Worm (Caenorhabditis elegans) whole organism, young adult: Measurements from ENCODE around the gene tbx-43.

Experiments used
- F49E8.2 ChIP-seq: sonication (generic microtip); optimal IDR thresholded peaks from 3 replicates; lab custom pipeline; 2017; ENCODE audit warnings: missing genetic modification characterization, mild to moderate bottlenecking, missing compliant biosample characterization, antibody characterized with exemption, moderate library complexity; ENCODE audit not compliant: insufficient read depth
- K11D2.4 ChIP-seq: fragments of 200-800 bp; sonication (Bioruptor generic); IDR thresholded peaks from 2 replicates; pipeline ENCODE4 v1.3.6; 2022; ENCODE audit warnings: missing genetic modification reagents, missing genetic modification characterization, missing compliant biosample characterization
- Y53F4B.3 ChIP-seq: fragments of 200-800 bp; sonication (Bioruptor generic); IDR thresholded peaks from 2 replicates; pipeline ENCODE4 v1.3.6; 2022; ENCODE audit warnings: missing genetic modification reagents, missing genetic modification characterization, missing compliant biosample characterization
- Y67H2A.10 ChIP-seq: fragments of 200-800 bp; sonication (Bioruptor generic); conservative IDR thresholded peaks from 2 replicates; pipeline ENCODE4 v1.3.6; 2022; ENCODE audit warnings: missing genetic modification reagents, missing genetic modification characterization, missing compliant biosample characterization
- atf-7 ChIP-seq: sonication (generic microtip); optimal IDR thresholded peaks from 2 replicates; lab custom pipeline; 2017; ENCODE audit warnings: mild to moderate bottlenecking, missing genetic modification characterization, missing compliant biosample characterization
- bed-2 ChIP-seq: fragments of 200-800 bp; sonication (Bioruptor generic); IDR thresholded peaks from 2 replicates; pipeline ENCODE4 v1.3.6; 2022; ENCODE audit warnings: missing genetic modification reagents, missing genetic modification characterization, missing compliant biosample characterization
- ceh-91 ChIP-seq: fragments of 200-800 bp; sonication (Bioruptor generic); IDR thresholded peaks from 2 replicates; pipeline ENCODE4 v1.3.6; 2022; ENCODE audit warnings: missing genetic modification reagents, missing genetic modification characterization, missing compliant biosample characterization
- die-1 ChIP-seq: sonication (generic microtip); optimal IDR thresholded peaks from 2 replicates; lab custom pipeline; 2016; ENCODE audit warnings: missing genotype, mild to moderate bottlenecking, missing genetic modification characterization, missing compliant biosample characterization
- egl-44 ChIP-seq: fragments of 200-800 bp; sonication (Bioruptor generic); IDR thresholded peaks from 2 replicates; pipeline ENCODE4 v1.3.6; 2022; ENCODE audit warnings: missing genetic modification reagents, missing genetic modification characterization, missing compliant biosample characterization
- egrh-3 ChIP-seq: fragments of 200-800 bp; sonication (Bioruptor generic); IDR thresholded peaks from 2 replicates; pipeline ENCODE4 v1.3.6; 2022; ENCODE audit warnings: missing genetic modification reagents, missing genetic modification characterization, missing compliant biosample characterization
- ekl-4 ChIP-seq: fragments of 200-800 bp; sonication (Bioruptor generic); IDR thresholded peaks from 2 replicates; pipeline ENCODE4 v1.3.6; 2022; ENCODE audit warnings: missing genetic modification reagents, missing genetic modification characterization, missing compliant biosample characterization
- hmg-1.2 ChIP-seq: fragments of 200-800 bp; sonication (Bioruptor generic); IDR thresholded peaks from 2 replicates; pipeline ENCODE4 v1.3.6; 2022; ENCODE audit warnings: missing genetic modification reagents, missing genetic modification characterization, missing compliant biosample characterization
- lag-1 ChIP-seq: fragments of 200-800 bp; sonication (Bioruptor generic); IDR thresholded peaks from 2 replicates; pipeline ENCODE4 v1.3.6; 2022; ENCODE audit warnings: missing genetic modification reagents, missing genetic modification characterization, missing compliant biosample characterization
- let-526 ChIP-seq: fragments of 200-800 bp; sonication (Bioruptor generic); IDR thresholded peaks from 2 replicates; pipeline ENCODE4 v1.3.6; 2022; ENCODE audit warnings: missing genetic modification reagents, missing genetic modification characterization, missing compliant biosample characterization
- let-607 ChIP-seq, 2 experiments: fragments of 200-800 bp in 1 of 2; sonication (Bioruptor generic) in 1 of 2; sonication (generic microtip) in 1 of 2; optimal IDR thresholded peaks; 2 replicates each; lab custom pipeline; 2016 to 2018; ENCODE audit warnings: mild to moderate bottlenecking in 2 of 2, missing compliant biosample characterization in 2 of 2, missing genetic modification characterization in 2 of 2, moderate library complexity in 2 of 2, missing genotype in 1 of 2
- mcd-1 ChIP-seq: fragments of 200-800 bp; sonication (Bioruptor generic); IDR thresholded peaks from 2 replicates; pipeline ENCODE4 v1.3.6; 2022; ENCODE audit warnings: missing genetic modification reagents, missing genetic modification characterization, missing compliant biosample characterization
- mes-4 ChIP-seq: sonication (generic microtip); optimal IDR thresholded peaks from 2 replicates; lab custom pipeline; 2016; ENCODE audit warnings: missing genotype, missing genetic modification characterization, missing compliant biosample characterization
- nhr-120 ChIP-seq: fragments of 200-800 bp; sonication (Bioruptor generic); IDR thresholded peaks from 2 replicates; pipeline ENCODE4 v1.3.6; 2022; ENCODE audit warnings: missing genetic modification characterization, missing compliant biosample characterization
- nhr-90 ChIP-seq: sonication (generic microtip); optimal IDR thresholded peaks from 2 replicates; lab custom pipeline; 2016; ENCODE audit warnings: missing genotype, mild to moderate bottlenecking, missing genetic modification characterization, missing compliant biosample characterization
- rcor-1 ChIP-seq: fragments of 200-800 bp; sonication (Bioruptor generic); IDR thresholded peaks from 2 replicates; pipeline ENCODE4 v1.3.6; 2022; ENCODE audit warnings: missing genetic modification reagents, missing genetic modification characterization, missing compliant biosample characterization
- repo-1 ChIP-seq: sonication (generic microtip); optimal IDR thresholded peaks from 2 replicates; lab custom pipeline; 2017; ENCODE audit warnings: mild to moderate bottlenecking, missing genetic modification characterization, missing compliant biosample characterization
- snpc-4 ChIP-seq, 5 experiments: fragments of 150-350 bp in 1 of 5; sonication (generic microtip) in 4 of 5; optimal IDR thresholded peaks; 2 replicates each; lab custom pipeline; 2014 to 2018; ENCODE audit warnings: missing genetic modification characterization in 5 of 5, missing biosample characterization in 3 of 5, antibody characterized with exemption in 2 of 5, mild to moderate bottlenecking in 2 of 5, missing compliant biosample characterization in 2 of 5, missing genotype in 2 of 5, moderate library complexity in 2 of 5, missing genetic modification reagents in 1 of 5
- tlf-1 ChIP-seq: fragments of 200-800 bp; sonication (Bioruptor generic); optimal IDR thresholded peaks from 2 replicates; lab custom pipeline; 2018; ENCODE audit warnings: mild to moderate bottlenecking, missing genetic modification characterization, missing compliant biosample characterization
- zfh-2 ChIP-seq: fragments of 200-800 bp; sonication (Bioruptor generic); conservative IDR thresholded peaks from 2 replicates; pipeline ENCODE4 v1.3.6; 2022; ENCODE audit warnings: missing genetic modification reagents, missing genetic modification characterization, missing compliant biosample characterization
- zim-3 ChIP-seq: sonication (generic microtip); optimal IDR thresholded peaks from 2 replicates; lab custom pipeline; 2017; ENCODE audit warnings: mild to moderate bottlenecking, missing genetic modification characterization, moderate library complexity, missing compliant biosample characterization
- ztf-25 ChIP-seq: fragments of 200-800 bp; sonication (Bioruptor generic); IDR thresholded peaks from 2 replicates; pipeline ENCODE4 v1.3.6; 2022; ENCODE audit warnings: missing genetic modification reagents, missing genetic modification characterization, missing compliant biosample characterization
- ztf-6 ChIP-seq: fragments of 200-800 bp; sonication (Bioruptor generic); IDR thresholded peaks from 2 replicates; pipeline ENCODE4 v1.3.6; 2022; ENCODE audit warnings: missing genetic modification reagents, missing genetic modification characterization, missing compliant biosample characterization

tbx-43 gene

ce11 chrIII:1818001-1818655 is 48.2 kb upstream of the tbx-43 start, which contains the start of gene clp-4:
clp-4 (minus strand) TSS chrIII:1818323.
- TF ChIP-seq hmg-1.2 (GFP tag; lab: Robert Waterston, UW) (peak; percentile 6; the same call in 1 of the 2 replicates), let-526 (GFP tag; lab: Robert Waterston, UW) (no peak)

- TF ChIP-seq tlf-1 (GFP tag; lab: Kevin White, UChicago): no peak
- TF ChIP-seq zfh-2 (GFP tag; lab: Robert Waterston, UW): peak; percentile 50
Observed at ce11 chrIII:1814285-1814684, 44.4 kb upstream of the tbx-43 start.

DNA sequence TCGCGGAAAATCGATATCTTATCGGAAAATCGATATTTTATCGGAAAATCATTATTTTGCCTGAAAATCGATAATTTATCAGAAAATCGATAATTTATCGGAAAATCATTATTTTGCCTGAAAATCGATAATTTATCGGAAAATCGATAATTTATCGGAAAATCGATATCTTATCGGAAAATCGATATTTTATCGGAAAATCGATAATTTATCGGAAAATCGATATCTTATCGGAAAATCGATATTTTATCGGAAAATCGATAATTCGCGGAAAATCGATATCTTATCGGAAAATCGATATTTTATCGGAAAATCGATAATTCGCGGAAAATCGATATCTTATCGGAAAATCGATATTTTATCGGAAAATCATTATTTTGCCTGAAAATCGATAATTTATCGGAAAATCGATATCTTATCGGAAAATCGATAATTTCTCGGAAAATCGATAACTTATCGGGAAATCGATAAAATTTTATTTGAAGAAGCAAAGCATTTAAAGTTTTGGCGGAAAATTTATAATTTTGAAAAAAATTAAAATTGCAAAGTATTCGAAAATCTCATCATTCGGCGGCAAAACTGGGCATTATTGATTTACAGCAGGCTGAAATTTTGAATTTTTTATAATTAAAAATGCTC is 37.5 kb upstream of the tbx-43 start:
- peak; percentile 59; the same call in 1 of the 2 replicates for TF ChIP-seq K11D2.4 (GFP tag; lab: Robert Waterston, UW)
- TF ChIP-seq, all 124 proteins: peak for 1; not testable (repeated sequence) for 123

DNA sequence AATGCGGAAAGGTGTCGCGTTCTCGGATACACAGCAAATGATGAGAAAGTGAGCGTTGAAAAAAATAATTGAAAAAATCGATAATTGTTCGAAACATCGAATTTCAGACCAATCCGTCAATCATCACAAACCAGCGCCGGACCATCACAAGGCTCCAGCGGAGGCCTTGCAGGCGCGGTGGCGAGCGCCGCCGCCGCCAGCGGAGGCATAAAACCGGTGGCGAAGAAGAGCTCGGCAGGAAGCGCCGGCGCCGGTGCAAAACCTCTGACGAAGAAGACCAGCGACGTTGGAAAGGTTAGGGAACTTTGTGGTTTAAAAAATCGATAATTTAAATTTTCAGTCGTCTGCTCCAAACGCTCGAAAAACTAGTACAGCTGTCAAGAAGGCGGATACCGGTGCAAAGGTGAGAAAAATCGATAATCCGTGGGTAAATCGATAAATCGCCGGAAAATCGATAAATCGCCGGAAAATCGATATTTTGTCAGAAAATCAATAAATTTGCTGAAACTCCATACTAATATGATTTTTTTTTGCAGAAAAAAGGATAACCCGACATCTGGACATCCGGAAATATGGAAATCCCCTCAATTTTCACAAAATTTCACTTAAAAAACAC is 36.4 kb upstream of the tbx-43 start:
- peak; percentile 90 for TF ChIP-seq egrh-3 (GFP tag; lab: Robert Waterston, UW)
- TF ChIP-seq mes-4: peak; percentile 2
- TF ChIP-seq mcd-1: 0 out of 2 replicates have a peak, but pooled peaks have one; percentile 33
- peak; percentile 93 for TF ChIP-seq zfh-2 (GFP tag; lab: Robert Waterston, UW)
- no peak for TF ChIP-seq atf-7 (tag; lab: Kevin White, UChicago)
- no peak for TF ChIP-seq rcor-1
- TF ChIP-seq ekl-4 (GFP tag; lab: Robert Waterston, UW): 0 out of 2 replicates have a peak, but pooled peaks have one; percentile 3

DNA sequence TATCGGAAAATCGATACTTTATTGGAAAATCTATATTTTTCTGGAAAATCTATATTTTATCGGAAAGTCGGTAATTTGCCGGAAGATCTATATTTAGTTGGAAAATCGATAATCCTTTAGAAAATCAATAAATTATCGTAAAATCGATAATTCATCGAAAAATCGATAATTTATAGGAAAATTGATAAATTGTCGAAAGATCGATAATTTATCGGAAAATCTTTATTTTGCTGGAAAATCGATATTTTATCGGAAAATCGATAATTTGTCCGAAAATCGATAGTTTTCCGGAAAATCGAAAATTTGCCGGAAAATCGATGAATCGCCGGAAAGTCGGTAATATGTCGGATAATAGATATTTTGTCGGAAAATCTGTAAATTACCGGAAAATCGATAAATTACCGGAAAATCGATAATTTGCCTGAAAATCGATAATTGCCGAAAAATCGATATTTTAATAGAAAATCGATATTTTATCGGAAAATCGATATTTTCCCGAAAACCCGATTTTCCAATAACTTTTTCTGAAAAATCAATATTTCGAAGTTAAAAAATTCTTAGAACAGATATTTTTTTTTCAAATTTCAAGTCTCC is 35.6 kb upstream of the tbx-43 start:
- TF ChIP-seq bed-2 (GFP tag; lab: Robert Waterston, UW) (no peak), atf-7 (tag; lab: Kevin White, UChicago) (no peak), repo-1 (no peak), snpc-4 (GFP tag; optimal IDR thresholded peaks at IDR 0.05; lab: Kevin White, UChicago) (no peak), snpc-4 (tag; optimal IDR thresholded peaks at IDR 0.05; lab: Kevin White, UChicago) (no peak), nhr-120 (GFP tag; lab: Robert Waterston, UW) (no peak), die-1 (tag; lab: Kevin White, UChicago) (no peak), ceh-91 (GFP tag; lab: Robert Waterston, UW) (no peak), let-607 (tag; optimal IDR thresholded peaks at IDR 0.05; lab: Kevin White, UChicago) (no peak), zim-3 (tag; lab: Kevin White, UChicago) (no peak), F49E8.2 (no peak), Y53F4B.3 (GFP tag; lab: Robert Waterston, UW) (no peak), ztf-25 (GFP tag; lab: Robert Waterston, UW) (no peak), lag-1 (GFP tag; lab: Robert Waterston, UW) (no peak), nhr-90 (no peak), Y67H2A.10 (GFP tag; lab: Robert Waterston, UW) (no peak), ztf-6 (GFP tag; lab: Robert Waterston, UW) (no peak), egl-44 (GFP tag; lab: Robert Waterston, UW) (no peak), K11D2.4 (GFP tag; lab: Robert Waterston, UW) (no peak)
- TF ChIP-seq, all 124 proteins: peak for 0
